Worm (Caenorhabditis elegans) whole organism, mixed stage, embryonic: Measurements from ENCODE around the gene rab-33.

Experiments
- elt-1 ChIP-seq: sonication (generic microtip); optimal IDR thresholded peaks from 2 replicates; lab custom pipeline; 2017; ENCODE audit warnings: missing genetic modification characterization, mild to moderate bottlenecking, missing compliant biosample characterization, antibody characterized with exemption, moderate library complexity, borderline replicate concordance; ENCODE audit not compliant: insufficient read depth
- mls-2 ChIP-seq: sonication (generic microtip); optimal IDR thresholded peaks from 2 replicates; lab custom pipeline; 2016; ENCODE audit warnings: mild to moderate bottlenecking, missing genetic modification characterization, moderate library complexity, missing compliant biosample characterization
- nhr-12 ChIP-seq: fragments of 150-350 bp; optimal IDR thresholded peaks from 2 replicates; lab custom pipeline; 2014; ENCODE audit warnings: missing biosample characterization, missing genetic modification characterization
- nhr-237 ChIP-seq: fragments of 150-350 bp; optimal IDR thresholded peaks from 2 replicates; lab custom pipeline; 2014; ENCODE audit warnings: missing biosample characterization, missing genetic modification characterization
- nhr-28 ChIP-seq: fragments of 150-350 bp; optimal IDR thresholded peaks from 2 replicates; lab custom pipeline; 2014; ENCODE audit warnings: missing biosample characterization, missing genetic modification characterization
- snpc-4 ChIP-seq: fragments of 150-350 bp; optimal IDR thresholded peaks from 2 replicates; lab custom pipeline; 2014; ENCODE audit warnings: missing biosample characterization, missing genetic modification characterization
- unc-120 ChIP-seq: sonication (generic microtip); optimal IDR thresholded peaks from 2 replicates; lab custom pipeline; 2017; ENCODE audit warnings: missing genetic modification characterization, missing compliant biosample characterization; ENCODE audit not compliant: poor library complexity, severe bottlenecking
- unc-39 ChIP-seq: fragments of 150-350 bp; optimal IDR thresholded peaks from 2 replicates; lab custom pipeline; 2014; ENCODE audit warnings: missing biosample characterization, missing genetic modification characterization
- unc-62 ChIP-seq: fragments of 150-350 bp; optimal IDR thresholded peaks from 2 replicates; lab custom pipeline; 2014; ENCODE audit warnings: missing biosample characterization, missing genetic modification reagents, missing genetic modification characterization

DNA sequence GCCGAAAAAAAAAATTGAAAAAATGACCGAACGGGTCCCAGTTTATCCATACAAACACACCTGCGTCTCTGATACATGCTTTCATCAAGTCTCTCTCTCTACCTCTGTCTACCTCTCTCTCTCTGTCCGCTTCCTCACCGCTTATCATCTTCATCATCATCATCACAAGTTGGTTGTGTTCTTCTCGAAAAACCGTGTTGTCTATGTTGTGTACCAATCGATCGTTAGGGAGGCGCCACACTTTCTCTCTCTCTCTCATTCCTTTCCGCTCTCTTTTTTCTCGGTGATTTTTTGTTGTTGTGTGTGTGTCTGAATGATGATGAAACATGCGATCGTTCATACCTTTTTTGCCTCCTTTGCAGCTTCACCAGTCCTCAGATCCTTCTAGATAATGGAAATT lies 40.0 kb downstream of the rab-33 start:
- no peak for TF ChIP-seq unc-39 (tag; lab: Kevin White, UChicago)
- no peak for TF ChIP-seq nhr-28
- TF ChIP-seq nhr-12: no peak
- TF ChIP-seq unc-62: no peak
- no peak for TF ChIP-seq unc-120 (tag; lab: Kevin White, UChicago)
- TF ChIP-seq snpc-4 (tag; lab: Kevin White, UChicago): no peak
- TF ChIP-seq mls-2 (tag; lab: Kevin White, UChicago): no peak
- TF ChIP-seq nhr-237 (tag; lab: Kevin White, UChicago): no peak
- TF ChIP-seq elt-1 (tag; lab: Kevin White, UChicago): no peak
